Worm (Caenorhabditis elegans) whole organism, early embryonic: Measurements from ENCODE around the gene dsl-5.

ENCODE experiments used
- ama-1 ChIP-seq: fragments of 150-350 bp; optimal IDR thresholded peaks from 2 replicates; lab custom pipeline; 2014
- ceh-13 ChIP-seq: fragments of 200-800 bp; sonication (Bioruptor generic); optimal IDR thresholded peaks from 2 replicates; lab custom pipeline; 2018; ENCODE audit warnings: mild to moderate bottlenecking, missing genetic modification characterization, missing compliant biosample characterization
- flt-1 ChIP-seq: fragments of 200-800 bp; sonication (Bioruptor generic); IDR thresholded peaks from 2 replicates; pipeline ENCODE4 v1.3.6; 2022; ENCODE audit warnings: missing genetic modification characterization, missing compliant biosample characterization
- hmbx-1 ChIP-seq: sonication (generic microtip); optimal IDR thresholded peaks from 2 replicates; lab custom pipeline; 2016; ENCODE audit warnings: mild to moderate bottlenecking, missing genetic modification characterization, missing compliant biosample characterization
- hmg-4 ChIP-seq: fragments of 200-800 bp; sonication (Bioruptor generic); optimal IDR thresholded peaks from 2 replicates; lab custom pipeline; 2018; ENCODE audit warnings: mild to moderate bottlenecking, missing genetic modification characterization, missing compliant biosample characterization
- pes-1 ChIP-seq: fragments of 200-800 bp; sonication (Bioruptor generic); IDR thresholded peaks from 2 replicates; pipeline ENCODE4 v1.3.6; 2022; ENCODE audit warnings: missing genetic modification reagents, missing genetic modification characterization, missing compliant biosample characterization
- scrt-1 ChIP-seq: fragments of 200-800 bp; sonication (Bioruptor generic); IDR thresholded peaks from 2 replicates; pipeline ENCODE4 v1.3.6; 2022; ENCODE audit warnings: missing genetic modification characterization, missing compliant biosample characterization

DNA sequence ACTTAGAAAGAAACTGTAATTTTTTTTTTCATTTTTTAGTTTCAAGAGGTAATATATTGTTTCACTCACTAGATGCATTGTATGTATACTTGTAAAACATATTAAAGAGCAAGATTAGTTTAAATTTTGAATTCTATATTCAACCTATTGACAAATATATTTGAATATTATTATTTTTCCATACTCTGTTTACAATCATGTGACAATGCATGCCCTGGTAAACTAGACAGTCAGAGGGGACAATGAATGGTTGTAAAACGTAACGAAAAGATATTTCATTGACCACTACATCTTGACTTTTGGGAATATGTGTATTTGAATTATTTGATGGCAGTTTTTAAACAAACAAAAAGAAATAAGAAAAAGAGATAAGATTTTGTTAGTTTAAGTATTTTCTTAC is 1.5 kb upstream of the dsl-5 start:
- TF ChIP-seq flt-1, result no peak
- TF ChIP-seq hmg-4 (GFP tag; lab: Kevin White, UChicago), result no peak
- TF ChIP-seq ama-1 (lab: Kevin White, UChicago), result no peak
- TF ChIP-seq ceh-13, result no peak
- TF ChIP-seq pes-1 (GFP tag; lab: Robert Waterston, UW), result no peak
- no peak for TF ChIP-seq scrt-1 (GFP tag; lab: Robert Waterston, UW)
- no peak for TF ChIP-seq hmbx-1 (tag; lab: Kevin White, UChicago)
